Fruit fly (Drosophila melanogaster) whole organism, embryonic: ENCODE measurements around the gene CG31259.

ENCODE experiments used
- Abd-B ChIP-seq: fragments of 200-800 bp; sonication (Bioruptor generic); optimal IDR thresholded peaks from 2 replicates; lab custom pipeline; 2018; ENCODE audit warnings: missing biosample characterization, mild to moderate bottlenecking, missing genetic modification characterization, moderate library complexity
- CG10209 ChIP-seq: fragments of 200-800 bp; sonication (Bioruptor generic); optimal IDR thresholded peaks from 3 replicates; lab custom pipeline; 2017; ENCODE audit warnings: missing biosample characterization, mild to moderate bottlenecking, missing genetic modification characterization, missing genetic modification reagents
- CG10267 ChIP-seq: fragments of 200-800 bp; sonication (Bioruptor generic); optimal IDR thresholded peaks from 2 replicates; lab custom pipeline; 2018; ENCODE audit warnings: missing biosample characterization, mild to moderate bottlenecking, missing genetic modification characterization, moderate library complexity
- CG17802 ChIP-seq: fragments of 200-800 bp; sonication (Bioruptor generic); optimal IDR thresholded peaks from 2 replicates; lab custom pipeline; 2018; ENCODE audit warnings: missing biosample characterization, mild to moderate bottlenecking, missing genetic modification characterization, moderate library complexity
- CG18011 ChIP-seq: fragments of 200-800 bp; sonication (Bioruptor generic); optimal IDR thresholded peaks from 2 replicates; lab custom pipeline; 2017; ENCODE audit warnings: missing biosample characterization, missing genetic modification characterization, mild to moderate bottlenecking, moderate library complexity, missing genotype
- CG2129 ChIP-seq: fragments of 200-800 bp; sonication (Bioruptor generic); IDR thresholded peaks from 2 replicates; pipeline ENCODE4 v1.3.6; 2022; ENCODE audit warnings: missing biosample characterization, missing genetic modification characterization; ENCODE audit not compliant: partially characterized antibody
- CG2199 ChIP-seq: fragments of 200-800 bp; sonication (Bioruptor generic); IDR thresholded peaks from 3 replicates; pipeline ENCODE4 v1.3.6; 2022; ENCODE audit warnings: missing biosample characterization, missing genetic modification characterization
- CG31224 ChIP-seq: fragments of 200-800 bp; sonication (Bioruptor generic); IDR thresholded peaks from 2 replicates; pipeline ENCODE4 v1.3.6; 2022; ENCODE audit warnings: missing biosample characterization, missing genetic modification characterization
- CG32767 ChIP-seq: fragments of 200-800 bp; sonication (Bioruptor generic); IDR thresholded peaks from 2 replicates; pipeline ENCODE4 v1.3.6; 2022; ENCODE audit warnings: missing biosample characterization, missing genetic modification characterization
- CG32772 ChIP-seq: fragments of 200-800 bp; sonication (Bioruptor generic); IDR thresholded peaks from 2 replicates; pipeline ENCODE4 v1.3.6; 2022; ENCODE audit warnings: missing biosample characterization, missing genetic modification characterization
- CG3838 ChIP-seq: fragments of 200-800 bp; sonication (Bioruptor generic); optimal IDR thresholded peaks from 3 replicates; lab custom pipeline; 2016; ENCODE audit warnings: missing biosample characterization, missing genetic modification characterization
- CG3847 ChIP-seq: fragments of 200-800 bp; sonication (Bioruptor generic); IDR thresholded peaks from 2 replicates; pipeline ENCODE4 v1.3.6; 2022; ENCODE audit warnings: missing biosample characterization, missing genetic modification characterization
- CG4707 ChIP-seq: fragments of 200-800 bp; sonication (Bioruptor generic); optimal IDR thresholded peaks from 2 replicates; lab custom pipeline; 2018; ENCODE audit warnings: missing biosample characterization, mild to moderate bottlenecking, missing genetic modification characterization, moderate library complexity
- CG6683 ChIP-seq: fragments of 200-800 bp; sonication (Bioruptor generic); optimal IDR thresholded peaks from 2 replicates; lab custom pipeline; 2017; ENCODE audit warnings: missing biosample characterization, mild to moderate bottlenecking, missing genetic modification characterization, missing genetic modification reagents
- CG7372 ChIP-seq: fragments of 200-800 bp; sonication (Bioruptor generic); IDR thresholded peaks from 2 replicates; pipeline ENCODE4 v1.3.6; 2022; ENCODE audit warnings: missing biosample characterization, missing genetic modification characterization
- CG7786 ChIP-seq: fragments of 200-800 bp; sonication (Bioruptor generic); optimal IDR thresholded peaks from 2 replicates; lab custom pipeline; 2016; ENCODE audit warnings: missing biosample characterization, missing genetic modification characterization
- CG8388 ChIP-seq: fragments of 200-800 bp; sonication (Bioruptor generic); optimal IDR thresholded peaks from 2 replicates; lab custom pipeline; 2019; ENCODE audit warnings: missing biosample characterization, mild to moderate bottlenecking, missing genetic modification characterization, moderate library complexity
- Chrac-16 ChIP-seq: fragments of 200-800 bp; sonication (Bioruptor generic); optimal IDR thresholded peaks from 3 replicates; lab custom pipeline; 2016; ENCODE audit warnings: missing biosample characterization, missing genetic modification characterization
- Dbx ChIP-seq: fragments of 200-800 bp; sonication (Bioruptor generic); IDR thresholded peaks from 3 replicates; pipeline ENCODE4 v1.3.6; 2022; ENCODE audit warnings: missing biosample characterization, missing genetic modification characterization
- Dip2 ChIP-seq: fragments of 200-800 bp; sonication (Bioruptor generic); IDR thresholded peaks from 2 replicates; pipeline ENCODE4 v1.3.6; 2022; ENCODE audit warnings: missing biosample characterization, missing genetic modification characterization
- Dp ChIP-seq: fragments of 200-800 bp; sonication (Bioruptor generic); optimal IDR thresholded peaks from 2 replicates; lab custom pipeline; 2018; ENCODE audit warnings: missing biosample characterization, mild to moderate bottlenecking, missing genetic modification characterization, moderate library complexity
- E2f2 ChIP-seq: fragments of 200-800 bp; sonication (Bioruptor generic); IDR thresholded peaks from 2 replicates; pipeline ENCODE4 v1.3.6; 2022; ENCODE audit warnings: missing biosample characterization, missing genetic modification characterization
- Ets65A ChIP-seq: fragments of 200-800 bp; sonication (Bioruptor generic); peaks from one replicate; lab custom pipeline; 2016; ENCODE audit warnings: missing biosample characterization, missing genetic modification characterization
- Gsc ChIP-seq: fragments of 200-800 bp; sonication (Bioruptor generic); IDR thresholded peaks from 2 replicates; pipeline ENCODE4 v1.3.6; 2022; ENCODE audit warnings: missing biosample characterization, missing genetic modification characterization
- Mad ChIP-seq: fragments of 200-800 bp; sonication (Bioruptor generic); optimal IDR thresholded peaks from 2 replicates; lab custom pipeline; 2016; ENCODE audit warnings: missing biosample characterization, missing genetic modification characterization
- Ravus ChIP-seq: fragments of 200-800 bp; sonication (Bioruptor generic); IDR thresholded peaks from 2 replicates; pipeline ENCODE4 v1.3.6; 2022; ENCODE audit warnings: missing biosample characterization, missing genetic modification characterization
- Sry-δ ChIP-seq: fragments of 200-800 bp; sonication (Bioruptor generic); optimal IDR thresholded peaks from 2 replicates; lab custom pipeline; 2016; ENCODE audit warnings: missing biosample characterization, missing genetic modification characterization
- Usf ChIP-seq: fragments of 200-800 bp; sonication (Bioruptor generic); optimal IDR thresholded peaks from 2 replicates; lab custom pipeline; 2017; ENCODE audit warnings: missing genotype, missing biosample characterization, missing genetic modification characterization
- ato ChIP-seq: fragments of 200-800 bp; sonication (Bioruptor generic); IDR thresholded peaks from 2 replicates; pipeline ENCODE4 v1.3.6; 2022; ENCODE audit warnings: missing biosample characterization, missing genetic modification characterization; ENCODE audit not compliant: partially characterized antibody
- cad ChIP-seq: fragments of >200 bp; optimal IDR thresholded peaks from 2 replicates; lab custom pipeline; 2017; ENCODE audit warnings: missing biosample characterization, missing genetic modification characterization
- chm ChIP-seq: fragments of 200-800 bp; sonication (Bioruptor generic); IDR thresholded peaks from 2 replicates; pipeline ENCODE4 v1.3.6; 2022; ENCODE audit warnings: missing biosample characterization, missing genetic modification characterization
- chn ChIP-seq: fragments of 200-800 bp; sonication (Bioruptor generic); optimal IDR thresholded peaks from 2 replicates; lab custom pipeline; 2016; ENCODE audit warnings: missing biosample characterization, missing genetic modification characterization
- crol ChIP-seq: fragments of 200-800 bp; sonication (Bioruptor generic); IDR thresholded peaks from 2 replicates; pipeline ENCODE4 v1.3.6; 2022; ENCODE audit warnings: missing biosample characterization, missing genetic modification characterization
- esg ChIP-seq: fragments of 200-800 bp; sonication (Bioruptor generic); conservative IDR thresholded peaks from 2 replicates; pipeline ENCODE4 v1.3.6; 2022; ENCODE audit warnings: missing biosample characterization, missing genetic modification characterization
- eve ChIP-seq, 2 experiments: fragments of >200 bp; optimal IDR thresholded peaks; 2 replicates each; lab custom pipeline; 2017; ENCODE audit warnings: missing biosample characterization in 2 of 2, missing genetic modification characterization in 2 of 2
- fd102C ChIP-seq: fragments of 200-800 bp; sonication (Bioruptor generic); optimal IDR thresholded peaks from 2 replicates; lab custom pipeline; 2018; ENCODE audit warnings: missing biosample characterization, mild to moderate bottlenecking, missing genetic modification characterization, moderate library complexity
- fu2 ChIP-seq: fragments of 200-800 bp; sonication (Bioruptor generic); optimal IDR thresholded peaks from 2 replicates; lab custom pipeline; 2016; ENCODE audit warnings: missing biosample characterization, missing genetic modification characterization
- gsb ChIP-seq: fragments of 200-800 bp; sonication (Bioruptor generic); IDR thresholded peaks from 2 replicates; pipeline ENCODE4 v1.3.6; 2022; ENCODE audit warnings: missing biosample characterization, missing genetic modification characterization
- insv ChIP-seq, 2 experiments: fragments of 200-800 bp; sonication (Bioruptor generic); optimal IDR thresholded peaks; 3 replicates each; lab custom pipeline; 2016 to 2018; ENCODE audit warnings: missing biosample characterization in 2 of 2, missing genetic modification characterization in 2 of 2
- lab ChIP-seq: fragments of 200-800 bp; sonication (Bioruptor generic); optimal IDR thresholded peaks from 3 replicates; lab custom pipeline; 2017; ENCODE audit warnings: missing biosample characterization, missing genetic modification characterization, mild to moderate bottlenecking, moderate library complexity, missing genetic modification reagents
- lbe ChIP-seq: fragments of 200-800 bp; sonication (Bioruptor generic); optimal IDR thresholded peaks from 2 replicates; lab custom pipeline; 2016; ENCODE audit warnings: missing biosample characterization, mild to moderate bottlenecking, missing genetic modification characterization
- maf-S ChIP-seq: fragments of 200-800 bp; sonication (Bioruptor generic); optimal IDR thresholded peaks from 2 replicates; lab custom pipeline; 2016; ENCODE audit warnings: missing biosample characterization, missing genetic modification characterization
- prd ChIP-seq, 3 experiments: fragments of >200 bp in 2 of 3; fragments of 200-800 bp in 1 of 3; sonication (Bioruptor generic) in 1 of 3; optimal IDR thresholded peaks in 2 of 3; IDR thresholded peaks in 1 of 3; 2 replicates in 2 of 3; 3 replicates in 1 of 3; pipeline versions ENCODE4 v1.3.6 to Lab custom; 2017 to 2022; ENCODE audit warnings: missing biosample characterization in 1 of 3, missing genetic modification characterization in 1 of 3
- pzg ChIP-seq: fragments of 200-800 bp; sonication (Bioruptor generic); optimal IDR thresholded peaks from 3 replicates; lab custom pipeline; 2018; ENCODE audit warnings: missing biosample characterization, mild to moderate bottlenecking, missing genetic modification characterization, moderate library complexity
- sima ChIP-seq: fragments of 200-800 bp; sonication (Bioruptor generic); optimal IDR thresholded peaks from 2 replicates; lab custom pipeline; 2016; ENCODE audit warnings: missing biosample characterization, missing genetic modification characterization
- sob ChIP-seq: fragments of 200-800 bp; sonication (Bioruptor generic); IDR thresholded peaks from 2 replicates; pipeline ENCODE4 v1.3.6; 2022; ENCODE audit warnings: missing biosample characterization, missing genetic modification characterization
- tgo ChIP-seq: fragments of 200-800 bp; sonication (Bioruptor generic); IDR thresholded peaks from 3 replicates; pipeline ENCODE4 v1.3.6; 2022; ENCODE audit warnings: missing biosample characterization, missing genetic modification characterization
- toy ChIP-seq: fragments of 200-800 bp; sonication (Bioruptor generic); IDR thresholded peaks from 2 replicates; pipeline ENCODE4 v1.3.6; 2022; ENCODE audit warnings: missing biosample characterization, missing genetic modification characterization
- unc-4 ChIP-seq: fragments of 200-800 bp; sonication (Bioruptor generic); IDR thresholded peaks from 2 replicates; pipeline ENCODE4 v1.3.6; 2022; ENCODE audit warnings: missing biosample characterization, missing genetic modification characterization; ENCODE audit not compliant: partially characterized antibody
- unpg ChIP-seq: fragments of 200-800 bp; sonication (Bioruptor generic); optimal IDR thresholded peaks from 3 replicates; lab custom pipeline; 2018; ENCODE audit warnings: missing biosample characterization, mild to moderate bottlenecking, missing genetic modification characterization, moderate library complexity

CG31259 gene

DNA sequence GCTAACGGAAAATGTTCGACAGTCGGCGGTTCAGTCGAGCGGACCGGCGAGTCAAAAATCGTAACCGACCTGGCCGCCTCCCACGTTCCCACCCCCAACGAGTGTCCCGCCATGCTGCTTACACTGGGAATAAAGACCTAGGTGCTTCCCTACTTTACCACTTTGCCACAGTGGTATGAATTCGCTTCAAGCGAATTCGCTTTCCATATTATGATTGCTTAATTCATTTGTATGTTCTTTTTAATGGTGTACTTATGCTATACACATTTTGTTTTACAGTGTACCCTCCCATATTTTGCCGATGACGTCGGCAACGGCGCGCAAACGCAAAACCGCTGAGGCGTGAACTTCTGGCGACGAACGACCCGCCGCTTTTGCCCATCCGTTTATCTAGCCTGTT is 40.9 kb upstream of the CG31259 start:
- no peak for TF ChIP-seq lbe
- peak; percentile 72 for TF ChIP-seq Dbx (GFP tag; lab: Robert Waterston, UW)
- no peak for TF ChIP-seq CG10267 (tag; lab: Kevin White, UChicago)
- TF ChIP-seq tgo (GFP tag; lab: Robert Waterston, UW) = peak; percentile 74
- no peak for TF ChIP-seq CG2129 (GFP tag; lab: Robert Waterston, UW)
- peak; percentile 61 for TF ChIP-seq CG32772
- peak; percentile 97 for TF ChIP-seq Ets65A
- no peak for TF ChIP-seq ato (GFP tag; lab: Robert Waterston, UW)
- TF ChIP-seq eve (GFP tag; optimal IDR thresholded peaks at IDR 0.05; lab: Kevin White, UChicago) = no peak
- no peak for TF ChIP-seq CG6683
- TF ChIP-seq chm (GFP tag; lab: Robert Waterston, UW) = peak; percentile 78
- TF ChIP-seq CG3847 (GFP tag; lab: Robert Waterston, UW) = peak; percentile 69
- TF ChIP-seq CG18011 (GFP tag; lab: Kevin White, UChicago) = peak; percentile 15
- TF ChIP-seq CG32767 (GFP tag; lab: Robert Waterston, UW) = peak; percentile 44; the same call in 1 of the 2 replicates
- TF ChIP-seq Gsc = peak; percentile 53; the same call in 1 of the 2 replicates
- TF ChIP-seq insv (GFP tag; optimal IDR thresholded peaks at IDR 0.05; lab: Kevin White, UChicago) = no peak
- TF ChIP-seq fu2 (GFP tag; lab: Kevin White, UChicago) = no peak
- peak; percentile 72 for TF ChIP-seq unpg (GFP tag; lab: Kevin White, UChicago)
- 0 out of 2 replicates have a peak, but pooled peaks have one; percentile 49 for TF ChIP-seq gsb (GFP tag; lab: Robert Waterston, UW)
- peak; percentile 65 for TF ChIP-seq maf-S
- TF ChIP-seq pzg (GFP tag; lab: Kevin White, UChicago) = no peak
- TF ChIP-seq cad (GFP tag; lab: Kevin White, UChicago) = no peak
- TF ChIP-seq unc-4 (GFP tag; lab: Robert Waterston, UW) = no peak
- peak; percentile 70; the same call in 1 of the 2 replicates for TF ChIP-seq CG7372 (GFP tag; lab: Robert Waterston, UW)
- TF ChIP-seq prd (optimal IDR thresholded peaks at IDR 0.05; lab: Kevin White, UChicago) = no peak
- peak; percentile 69; the same call in 1 of the 3 replicates for TF ChIP-seq prd (GFP tag; IDR thresholded peaks at IDR 0.05; lab: Robert Waterston, UW)
- TF ChIP-seq toy = peak; percentile 68
- TF ChIP-seq CG4707 = peak; percentile 27
- TF ChIP-seq CG10209 (GFP tag; lab: Kevin White, UChicago) = peak; percentile 61
- TF ChIP-seq E2f2 (GFP tag; lab: Robert Waterston, UW) = peak; percentile 41; the same call in 1 of the 2 replicates
- no peak for TF ChIP-seq Ravus
- TF ChIP-seq sima (GFP tag; lab: Kevin White, UChicago) = no peak
- 0 out of 2 replicates have a peak, but pooled peaks have one; percentile 23 for TF ChIP-seq crol (GFP tag; lab: Robert Waterston, UW)
- TF ChIP-seq Dip2 = no peak
- TF ChIP-seq CG8388 (GFP tag; lab: Kevin White, UChicago) = peak; percentile 55
- TF ChIP-seq CG7786 (GFP tag; lab: Kevin White, UChicago) = peak; percentile 68
- TF ChIP-seq CG17802 = peak; percentile 52
- TF ChIP-seq Mad (GFP tag; lab: Kevin White, UChicago) = peak; percentile 44
- TF ChIP-seq Usf (GFP tag; lab: Kevin White, UChicago) = no peak
- TF ChIP-seq lab = peak; percentile 87
- TF ChIP-seq chn (GFP tag; lab: Kevin White, UChicago) = peak; percentile 47
- no peak for TF ChIP-seq fd102C
- TF ChIP-seq Sry-δ (GFP tag; lab: Kevin White, UChicago) = no peak
- TF ChIP-seq esg (GFP tag; lab: Robert Waterston, UW) = peak; percentile 78
- TF ChIP-seq sob = peak; percentile 58
- 0 out of 3 replicates have a peak, but pooled peaks have one; percentile 45 for TF ChIP-seq CG2199
- no peak for TF ChIP-seq Dp (GFP tag; lab: Kevin White, UChicago)
- 0 out of 2 replicates have a peak, but pooled peaks have one; percentile 14 for TF ChIP-seq CG31224 (GFP tag; lab: Robert Waterston, UW)
- peak; percentile 33 for TF ChIP-seq Chrac-16 (GFP tag; lab: Kevin White, UChicago)
- TF ChIP-seq Abd-B (GFP tag; lab: Kevin White, UChicago) = peak; percentile 52
- no peak for TF ChIP-seq CG3838 (GFP tag; lab: Kevin White, UChicago)
